Fruit fly (Drosophila melanogaster): ENCODE data around the gene CG5342.

CG5342 gene

dm6 chr3R:11578645-11579044 is at the start of gene CG5342, which contains the start of gene CG6790:
TSS of gene CG5342 (plus strand) at chr3R:11578826.
TSS of gene CG6790 (minus strand) at chr3R:11578745.
- no peak for TF ChIP-seq CG17801 (GFP tag; optimal IDR thresholded peaks at IDR 0.05; ENCODE audit: partially characterized antibody)

dm6 chr3R:11531893-11532292 is 46.7 kb upstream of the CG5342 start:
- no peak for TF ChIP-seq CG17801 (GFP tag; optimal IDR thresholded peaks at IDR 0.05; ENCODE audit: partially characterized antibody)

- no peak for TF ChIP-seq CG17801 (GFP tag; optimal IDR thresholded peaks at IDR 0.05; ENCODE audit: partially characterized antibody)
Measured at dm6 chr3R:11542899-11543619, 35.6 kb upstream of the CG5342 start, which contains the start of gene dpr4. TSS of gene dpr4 (minus strand) at chr3R:11542949.

- no peak for TF ChIP-seq CG17801 (GFP tag; optimal IDR thresholded peaks at IDR 0.05; ENCODE audit: partially characterized antibody)
Measured at dm6 chr3R:11544150-11544549, 34.5 kb upstream of the CG5342 start.

dm6 chr3R:11551071-11551470 is 27.6 kb upstream of the CG5342 start:
- no peak for TF ChIP-seq CG17801 (GFP tag; optimal IDR thresholded peaks at IDR 0.05; ENCODE audit: partially characterized antibody)

dm6 chr3R:11553845-11554244 is 24.8 kb upstream of the CG5342 start, which contains the start of gene CG14708:
TSS of gene CG14708 (plus strand) at chr3R:11554145.
- TF ChIP-seq CG17801 (GFP tag; optimal IDR thresholded peaks at IDR 0.05; ENCODE audit: partially characterized antibody), result no peak

dm6 chr3R:11554982-11555381 is 23.6 kb upstream of the CG5342 start:
- no peak for TF ChIP-seq CG17801 (GFP tag; optimal IDR thresholded peaks at IDR 0.05; ENCODE audit: partially characterized antibody)

- TF ChIP-seq CG17801 (GFP tag; optimal IDR thresholded peaks at IDR 0.05; ENCODE audit: partially characterized antibody), result peak; percentile 69
Measured at dm6 chr3R:11557492-11557965, 21.1 kb upstream of the CG5342 start, which contains the start of gene CG10898. TSS of gene CG10898 (plus strand) at chr3R:11557776.

- TF ChIP-seq CG17801 (GFP tag; optimal IDR thresholded peaks at IDR 0.05; ENCODE audit: partially characterized antibody), result no peak
Measured at dm6 chr3R:11561648-11562047, 17.0 kb upstream of the CG5342 start.

- peak; percentile 95 for TF ChIP-seq CG17801 (GFP tag; optimal IDR thresholded peaks at IDR 0.05; ENCODE audit: partially characterized antibody)
Measured at dm6 chr3R:11562326-11563109, 16.1 kb upstream of the CG5342 start.

dm6 chr3R:11563147-11563546 is 15.5 kb upstream of the CG5342 start:
- no peak for TF ChIP-seq CG17801 (GFP tag; optimal IDR thresholded peaks at IDR 0.05; ENCODE audit: partially characterized antibody)

dm6 chr3R:11564792-11565402 is 13.7 kb upstream of the CG5342 start:
- no peak for TF ChIP-seq CG17801 (GFP tag; optimal IDR thresholded peaks at IDR 0.05; ENCODE audit: partially characterized antibody)

dm6 chr3R:11566769-11567570 is 11.7 kb upstream of the CG5342 start, which contains the start of the genes fabp and sea:
TSS of gene fabp (minus strand) at chr3R:11567054.
TSS of gene sea (minus strand) at chr3R:11567054.
- peak; percentile 91 for TF ChIP-seq CG17801 (GFP tag; optimal IDR thresholded peaks at IDR 0.05; ENCODE audit: partially characterized antibody)

dm6 chr3R:11568873-11569450 is 9.7 kb upstream of the CG5342 start, which contains the start of gene Mrp4:
TSS of gene Mrp4 (plus strand) at chr3R:11569250.
- peak; percentile 78 for TF ChIP-seq CG17801 (GFP tag; optimal IDR thresholded peaks at IDR 0.05; ENCODE audit: partially characterized antibody)

Measured in ovary, adult (tissue).